Worm (Caenorhabditis elegans) whole organism, early embryonic: ENCODE results near the gene clec-184.

ENCODE experiments used
- B0310.2 ChIP-seq: sonication (generic microtip); optimal IDR thresholded peaks from 2 replicates; lab custom pipeline; 2016; ENCODE audit warnings: mild to moderate bottlenecking, missing genetic modification characterization, missing compliant biosample characterization
- F13C5.2 ChIP-seq: sonication (generic microtip); optimal IDR thresholded peaks from 2 replicates; lab custom pipeline; 2017; ENCODE audit warnings: mild to moderate bottlenecking, missing genetic modification characterization, inconsistent platforms, missing compliant biosample characterization
- aly-1 ChIP-seq: sonication (generic microtip); optimal IDR thresholded peaks from 2 replicates; lab custom pipeline; 2016; ENCODE audit warnings: missing genetic modification characterization, missing compliant biosample characterization
- ama-1 ChIP-seq: fragments of 150-350 bp; optimal IDR thresholded peaks from 2 replicates; lab custom pipeline; 2014
- ceh-36 ChIP-seq: sonication (generic microtip); optimal IDR thresholded peaks from 2 replicates; lab custom pipeline; 2016; ENCODE audit warnings: missing genetic modification characterization, inconsistent platforms, missing compliant biosample characterization
- ets-7 ChIP-seq: sonication (generic microtip); optimal IDR thresholded peaks from 2 replicates; lab custom pipeline; 2016; ENCODE audit warnings: missing genotype, missing genetic modification characterization, missing compliant biosample characterization
- flt-1 ChIP-seq: fragments of 200-800 bp; sonication (Bioruptor generic); IDR thresholded peaks from 2 replicates; pipeline ENCODE4 v1.3.6; 2022; ENCODE audit warnings: missing genetic modification characterization, missing compliant biosample characterization
- hmbx-1 ChIP-seq: sonication (generic microtip); optimal IDR thresholded peaks from 2 replicates; lab custom pipeline; 2016; ENCODE audit warnings: mild to moderate bottlenecking, missing genetic modification characterization, missing compliant biosample characterization
- hmg-4 ChIP-seq: fragments of 200-800 bp; sonication (Bioruptor generic); optimal IDR thresholded peaks from 2 replicates; lab custom pipeline; 2018; ENCODE audit warnings: mild to moderate bottlenecking, missing genetic modification characterization, missing compliant biosample characterization
- pes-1 ChIP-seq: fragments of 200-800 bp; sonication (Bioruptor generic); IDR thresholded peaks from 2 replicates; pipeline ENCODE4 v1.3.6; 2022; ENCODE audit warnings: missing genetic modification reagents, missing genetic modification characterization, missing compliant biosample characterization
- sea-1 ChIP-seq: fragments of 200-800 bp; sonication (Bioruptor generic); conservative IDR thresholded peaks from 2 replicates; pipeline ENCODE4 v1.3.6; 2022; ENCODE audit warnings: missing genetic modification characterization, missing compliant biosample characterization
- tbx-11 ChIP-seq: fragments of 200-800 bp; sonication (Bioruptor generic); IDR thresholded peaks from 2 replicates; pipeline ENCODE4 v1.3.6; 2022; ENCODE audit warnings: missing genetic modification characterization, missing compliant biosample characterization
- tbx-37 ChIP-seq: fragments of 200-800 bp; sonication (Bioruptor generic); conservative IDR thresholded peaks from 2 replicates; pipeline ENCODE4 v1.3.6; 2022; ENCODE audit warnings: missing genetic modification reagents, missing genetic modification characterization, missing compliant biosample characterization
- tra-4 ChIP-seq: sonication (generic microtip); optimal IDR thresholded peaks from 2 replicates; lab custom pipeline; 2017; ENCODE audit warnings: missing genetic modification characterization, missing compliant biosample characterization

- no peak for TF ChIP-seq tbx-11 (GFP tag; lab: Robert Waterston, UW)
- no peak for TF ChIP-seq hmbx-1 (tag; lab: Kevin White, UChicago)
- TF ChIP-seq tra-4 (tag; lab: Kevin White, UChicago), result no peak
- TF ChIP-seq ama-1, result no peak
- no peak for TF ChIP-seq flt-1 (GFP tag; lab: Robert Waterston, UW)
- no peak for TF ChIP-seq F13C5.2
- no peak for TF ChIP-seq ets-7 (tag; lab: Kevin White, UChicago)
- TF ChIP-seq pes-1, result no peak
- TF ChIP-seq tbx-37 (GFP tag; lab: Robert Waterston, UW), result no peak
- TF ChIP-seq B0310.2, result no peak
- no peak for TF ChIP-seq sea-1 (GFP tag; lab: Robert Waterston, UW)
- TF ChIP-seq hmg-4 (GFP tag; lab: Kevin White, UChicago), result no peak
- no peak for TF ChIP-seq ceh-36 (tag; lab: Kevin White, UChicago)
- TF ChIP-seq aly-1 (tag; lab: Kevin White, UChicago), result no peak
Observed at ce11 chrIV:12441715-12442114, 9.3 kb downstream of the clec-184 start, which contains the start of gene C25G4.17.
